Fruit fly (Drosophila melanogaster): Measurements from ENCODE around the gene CG4238.

The CG4238 gene

DNA sequence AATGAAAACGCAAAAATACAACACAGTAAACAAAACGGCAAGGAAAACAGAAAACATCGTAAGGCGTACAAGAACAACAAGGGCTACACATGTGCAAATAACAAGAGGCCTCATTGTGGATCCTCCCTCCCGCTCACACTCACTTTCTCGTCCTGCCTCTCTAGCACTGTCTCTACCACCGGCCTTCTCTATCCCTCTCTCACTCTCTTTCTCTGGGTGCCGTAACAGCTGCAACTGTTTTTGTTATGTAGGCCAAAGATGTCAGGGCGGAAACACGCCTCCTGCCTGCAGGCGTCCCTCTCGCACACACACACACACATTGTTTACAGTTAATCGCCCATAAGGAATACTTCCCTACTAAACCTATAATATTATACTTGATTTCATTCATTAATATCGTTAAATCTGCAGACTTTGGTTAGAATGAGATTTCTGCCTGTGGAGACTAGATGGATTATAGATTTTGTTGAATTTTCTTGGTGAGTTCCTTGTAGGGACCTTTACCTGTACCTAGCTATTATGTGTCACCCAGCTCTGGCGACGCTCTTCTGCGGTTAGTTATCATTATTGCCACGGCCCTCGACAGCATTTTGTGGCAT is 4.3 kb downstream of the CG4238 start (continued):
- no peak for TF ChIP-seq Dfd (GFP tag; optimal IDR thresholded peaks at IDR 0.05)
- no peak for TF ChIP-seq zen2 (GFP tag; IDR thresholded peaks at IDR 0.05; ENCODE audit: partially characterized antibody)
- TF ChIP-seq TFAM (GFP tag; optimal IDR thresholded peaks at IDR 0.05): no peak
- TF ChIP-seq hb (GFP tag; IDR thresholded peaks at IDR 0.05; ENCODE audit: partially characterized antibody): no peak
- TF ChIP-seq fu2 (GFP tag; optimal IDR thresholded peaks at IDR 0.05): no peak
- TF ChIP-seq mam (GFP tag; optimal IDR thresholded peaks at IDR 0.05): no peak
- no peak for TF ChIP-seq Dref (GFP tag; IDR thresholded peaks at IDR 0.05)
- TF ChIP-seq bcd (GFP tag; optimal IDR thresholded peaks at IDR 0.05): no peak
- no peak for TF ChIP-seq mld (GFP tag; IDR thresholded peaks at IDR 0.05; ENCODE audit: partially characterized antibody)
- peak; percentile 75 for TF ChIP-seq CG1832 (GFP tag; optimal IDR thresholded peaks at IDR 0.05)
- no peak for TF ChIP-seq grn (GFP tag; optimal IDR thresholded peaks at IDR 0.05)
- no peak for TF ChIP-seq CG2199 (GFP tag; IDR thresholded peaks at IDR 0.05)
- TF ChIP-seq cad (GFP tag; optimal IDR thresholded peaks at IDR 0.05): no peak
- TF ChIP-seq cg (GFP tag; optimal IDR thresholded peaks at IDR 0.05): peak; percentile 16
- no peak for TF ChIP-seq CG11085 (GFP tag; IDR thresholded peaks at IDR 0.05)
- no peak for TF ChIP-seq Dll (GFP tag; IDR thresholded peaks at IDR 0.05; ENCODE audit: partially characterized antibody)
- no peak for TF ChIP-seq Ravus (GFP tag; IDR thresholded peaks at IDR 0.05)
- TF ChIP-seq zfh1 (GFP tag; IDR thresholded peaks at IDR 0.05): peak; percentile 18; the same call in 1 of the 3 replicates
- no peak for TF ChIP-seq Blimp-1 (GFP tag; optimal IDR thresholded peaks at IDR 0.05)
- no peak for TF ChIP-seq lilli (GFP tag; optimal IDR thresholded peaks at IDR 0.05)
- TF ChIP-seq salm (tag; optimal IDR thresholded peaks at IDR 0.05): no peak
- peak; percentile 4 for TF ChIP-seq Meics (GFP tag; optimal IDR thresholded peaks at IDR 0.05)
- TF ChIP-seq tap (tag; optimal IDR thresholded peaks at IDR 0.05): no peak
- TF ChIP-seq CG17328 (GFP tag; IDR thresholded peaks at IDR 0.05): no peak
- TF ChIP-seq Antp (GFP tag; optimal IDR thresholded peaks at IDR 0.05): no peak
- no peak for TF ChIP-seq CG12659 (GFP tag; optimal IDR thresholded peaks at IDR 0.05)
- no peak for TF ChIP-seq ato (GFP tag; IDR thresholded peaks at IDR 0.05; ENCODE audit: partially characterized antibody)
- no peak for TF ChIP-seq CG4282 (GFP tag; optimal IDR thresholded peaks at IDR 0.05)
- no peak for TF ChIP-seq Ets65A (GFP tag)
- peak; percentile 21 for TF ChIP-seq CG15479 (GFP tag; optimal IDR thresholded peaks at IDR 0.05)
- TF ChIP-seq Nf-YB (GFP tag; optimal IDR thresholded peaks at IDR 0.05): no peak
- no peak for TF ChIP-seq tx (GFP tag; optimal IDR thresholded peaks at IDR 0.05)
- TF ChIP-seq caup (GFP tag; optimal IDR thresholded peaks at IDR 0.05; ENCODE audit: severe bottlenecking): no peak
- no peak for TF ChIP-seq ken (GFP tag; IDR thresholded peaks at IDR 0.05)
- no peak for TF ChIP-seq Deaf1 (tag; optimal IDR thresholded peaks at IDR 0.05)
- no peak for TF ChIP-seq CG34376 (GFP tag; optimal IDR thresholded peaks at IDR 0.05)
- no peak for TF ChIP-seq CG7556 (GFP tag; optimal IDR thresholded peaks at IDR 0.05)
- no peak for TF ChIP-seq h (optimal IDR thresholded peaks at IDR 0.05)
- TF ChIP-seq CG1603 (tag; optimal IDR thresholded peaks at IDR 0.05): peak; percentile 5
- no peak for TF ChIP-seq CG14441 (GFP tag; IDR thresholded peaks at IDR 0.05)
- no peak for TF ChIP-seq Elba2 (GFP tag; optimal IDR thresholded peaks at IDR 0.05)
- peak; percentile 12 to 39 for TF ChIP-seq Trl (optimal IDR thresholded peaks at IDR 0.05)
- no peak for TF ChIP-seq Trl (GFP tag; optimal IDR thresholded peaks at IDR 0.05)
- no peak for TF ChIP-seq CG10979 (tag; optimal IDR thresholded peaks at IDR 0.05)
- no peak for TF ChIP-seq prd (optimal IDR thresholded peaks at IDR 0.05)
- peak; percentile 38; the same call in 1 of the 3 replicates for TF ChIP-seq prd (GFP tag; IDR thresholded peaks at IDR 0.05)
- peak in 1 of 2 experiments; percentile 56 for TF ChIP-seq tll (GFP tag; optimal IDR thresholded peaks at IDR 0.05)
- TF ChIP-seq zf30C (GFP tag; optimal IDR thresholded peaks at IDR 0.05): no peak
- no peak for TF ChIP-seq sc (optimal IDR thresholded peaks at IDR 0.05)
- TF ChIP-seq sc (GFP tag; optimal IDR thresholded peaks at IDR 0.05): no peak
- peak; percentile 16 for TF ChIP-seq lab (GFP tag; optimal IDR thresholded peaks at IDR 0.05)
